Worm (Caenorhabditis elegans): ENCODE measurements around the gene str-136.

ce11 chrV:8281646-8282045, 2.9 kb upstream of the str-136 start:
- TF ChIP-seq lim-7 (GFP tag; IDR thresholded peaks at IDR 0.05) (no peak), fkh-10 (GFP tag; optimal IDR thresholded peaks at IDR 0.05) (no peak), nhr-237 (tag; optimal IDR thresholded peaks at IDR 0.05) (no peak), nhr-42 (GFP tag; IDR thresholded peaks at IDR 0.05) (no peak), jun-1 (tag; optimal IDR thresholded peaks at IDR 0.05) (no peak), unc-130 (GFP tag; optimal IDR thresholded peaks at IDR 0.05) (no peak), ceh-32 (tag; optimal IDR thresholded peaks at IDR 0.05; ENCODE audit: poor library complexity) (no peak), hlh-30 (tag; optimal IDR thresholded peaks at IDR 0.05; ENCODE audit: insufficient read depth) (no peak), zip-2 (tag; optimal IDR thresholded peaks at IDR 0.05) (no peak), zag-1 (tag; optimal IDR thresholded peaks at IDR 0.05) (no peak), daf-16 (GFP tag; optimal IDR thresholded peaks at IDR 0.05) (no peak), daf-16 (tag; optimal IDR thresholded peaks at IDR 0.05) (no peak)

Data from whole organism, L4 larva.